Fruit fly (Drosophila melanogaster) whole organism, embryonic: ENCODE results near the gene CG31068.

Experiments
- B-H1 ChIP-seq: fragments of 200-800 bp; sonication (Bioruptor generic); IDR thresholded peaks from 3 replicates; pipeline ENCODE4 v1.3.6; 2022; ENCODE audit warnings: missing biosample characterization, missing genetic modification characterization
- Bdp1 ChIP-seq: fragments of 200-800 bp; sonication (Bioruptor generic); optimal IDR thresholded peaks from 3 replicates; lab custom pipeline; 2016; ENCODE audit warnings: missing biosample characterization, missing genetic modification characterization
- Bteb2 ChIP-seq: fragments of 200-800 bp; sonication (Bioruptor generic); optimal IDR thresholded peaks from 2 replicates; lab custom pipeline; 2016; ENCODE audit warnings: missing biosample characterization, missing genetic modification characterization
- CG10431 ChIP-seq: fragments of 200-800 bp; sonication (Bioruptor generic); optimal IDR thresholded peaks from 3 replicates; lab custom pipeline; 2018; ENCODE audit warnings: missing biosample characterization, mild to moderate bottlenecking, missing genetic modification characterization
- CG10462 ChIP-seq: fragments of 200-800 bp; sonication (Bioruptor generic); optimal IDR thresholded peaks from 2 replicates; lab custom pipeline; 2016; ENCODE audit warnings: missing biosample characterization, missing genetic modification characterization
- CG11093 ChIP-seq: fragments of 200-800 bp; sonication (Bioruptor generic); IDR thresholded peaks from 3 replicates; pipeline ENCODE4 v1.3.6; 2022; ENCODE audit warnings: missing biosample characterization, missing genetic modification characterization
- CG12299 ChIP-seq: fragments of 200-800 bp; sonication (Bioruptor generic); optimal IDR thresholded peaks from 2 replicates; lab custom pipeline; 2018; ENCODE audit warnings: missing biosample characterization, mild to moderate bottlenecking, missing genetic modification characterization
- CG14441 ChIP-seq: fragments of 200-800 bp; sonication (Bioruptor generic); IDR thresholded peaks from 2 replicates; pipeline ENCODE4 v1.3.6; 2022; ENCODE audit warnings: missing biosample characterization, missing genetic modification characterization
- CG15514 ChIP-seq: fragments of 200-800 bp; sonication (Bioruptor generic); optimal IDR thresholded peaks from 3 replicates; lab custom pipeline; 2017; ENCODE audit warnings: missing biosample characterization, missing genetic modification characterization, mild to moderate bottlenecking, moderate library complexity, missing genetic modification reagents
- CG17359 ChIP-seq: fragments of 200-800 bp; sonication (Bioruptor generic); optimal IDR thresholded peaks from 3 replicates; lab custom pipeline; 2018; ENCODE audit warnings: missing biosample characterization, mild to moderate bottlenecking, missing genetic modification characterization, moderate library complexity
- CG17829 ChIP-seq: fragments of 200-800 bp; optimal IDR thresholded peaks from 2 replicates; lab custom pipeline; 2019; ENCODE audit warnings: missing biosample characterization, mild to moderate bottlenecking, missing genetic modification characterization, moderate library complexity
- CG1792 ChIP-seq: fragments of 200-800 bp; sonication (Bioruptor generic); optimal IDR thresholded peaks from 2 replicates; lab custom pipeline; 2016; ENCODE audit warnings: missing biosample characterization, missing genetic modification characterization
- CG18619 ChIP-seq: fragments of 200-800 bp; sonication (Bioruptor generic); optimal IDR thresholded peaks from 3 replicates; lab custom pipeline; 2017; ENCODE audit warnings: missing biosample characterization, mild to moderate bottlenecking, missing genetic modification characterization
- CG2678 ChIP-seq: fragments of 200-800 bp; sonication (Bioruptor generic); optimal IDR thresholded peaks from 3 replicates; lab custom pipeline; 2019; ENCODE audit warnings: missing biosample characterization, mild to moderate bottlenecking, missing genetic modification characterization, moderate library complexity
- CG3726 ChIP-seq: fragments of 200-800 bp; sonication (Bioruptor generic); IDR thresholded peaks from 3 replicates; pipeline ENCODE4, ENCODE4 v1.3.6; 2022; ENCODE audit warnings: missing biosample characterization, missing genetic modification characterization
- CG4282 ChIP-seq: fragments of 200-800 bp; sonication (Bioruptor generic); optimal IDR thresholded peaks from 2 replicates; lab custom pipeline; 2016; ENCODE audit warnings: missing biosample characterization, missing genetic modification characterization
- CG8281 ChIP-seq: fragments of 200-800 bp; sonication (Bioruptor generic); optimal IDR thresholded peaks from 2 replicates; lab custom pipeline; 2018; ENCODE audit warnings: missing biosample characterization, mild to moderate bottlenecking, missing genetic modification characterization, moderate library complexity
- Dref ChIP-seq: fragments of 200-800 bp; sonication (Bioruptor generic); IDR thresholded peaks from 2 replicates; pipeline ENCODE4 v1.3.6; 2022; ENCODE audit warnings: missing biosample characterization, missing genetic modification characterization
- Eip74EF ChIP-seq, 2 experiments: fragments of 200-800 bp in 1 of 2; fragments of >200 bp in 1 of 2; sonication (Bioruptor generic) in 1 of 2; optimal IDR thresholded peaks; 2 replicates each; lab custom pipeline; 2017 to 2019; ENCODE audit warnings: missing biosample characterization in 2 of 2, missing genetic modification characterization in 2 of 2, mild to moderate bottlenecking in 1 of 2, moderate library complexity in 1 of 2
- GATAe ChIP-seq: fragments of 200-800 bp; sonication (Bioruptor generic); conservative IDR thresholded peaks from 2 replicates; pipeline ENCODE4 v1.3.6; 2022; ENCODE audit warnings: missing biosample characterization, missing genetic modification characterization
- Hey ChIP-seq: fragments of 200-800 bp; sonication (Bioruptor generic); optimal IDR thresholded peaks from 3 replicates; lab custom pipeline; 2018; ENCODE audit warnings: missing biosample characterization, mild to moderate bottlenecking, missing genetic modification characterization
- MBD-R2 ChIP-seq: fragments of 200-800 bp; sonication (Bioruptor generic); IDR thresholded peaks from 2 replicates; pipeline ENCODE4 v1.3.6; 2022; ENCODE audit warnings: missing biosample characterization, missing genetic modification characterization
- Med ChIP-seq: fragments of 200-800 bp; sonication (Bioruptor generic); peaks from one replicate; lab custom pipeline; 2016; ENCODE audit warnings: missing biosample characterization, missing genetic modification characterization, mild to moderate bottlenecking, inconsistent platforms, moderate library complexity
- Myb ChIP-seq: fragments of 200-800 bp; sonication (Bioruptor generic); optimal IDR thresholded peaks from 2 replicates; lab custom pipeline; 2016; ENCODE audit warnings: missing biosample characterization, missing genetic modification characterization
- NFAT ChIP-seq: fragments of 200-800 bp; sonication (Bioruptor generic); IDR thresholded peaks from 2 replicates; pipeline ENCODE4 v1.3.6; 2022; ENCODE audit warnings: missing biosample characterization, missing genetic modification characterization
- Optix ChIP-seq: fragments of 200-800 bp; sonication (Bioruptor generic); IDR thresholded peaks from 3 replicates; pipeline ENCODE4 v1.3.6; 2022; ENCODE audit warnings: missing biosample characterization, missing genetic modification characterization
- Pdp1 ChIP-seq, 2 experiments: fragments of 200-800 bp; sonication (Bioruptor generic); optimal IDR thresholded peaks; 3 replicates each; lab custom pipeline; 2016; ENCODE audit warnings: missing biosample characterization in 2 of 2, missing genetic modification characterization in 2 of 2, mild to moderate bottlenecking in 1 of 2, moderate library complexity in 1 of 2
- Scr ChIP-seq: fragments of 200-800 bp; sonication (Bioruptor generic); IDR thresholded peaks from 2 replicates; pipeline ENCODE4 v1.3.6; 2022; ENCODE audit warnings: missing biosample characterization, missing genetic modification characterization; ENCODE audit not compliant: partially characterized antibody
- Six4 ChIP-seq: fragments of 200-800 bp; sonication (Bioruptor generic); optimal IDR thresholded peaks from 2 replicates; lab custom pipeline; 2016; ENCODE audit warnings: missing biosample characterization, missing genetic modification characterization
- ab ChIP-seq: fragments of 200-800 bp; sonication (Bioruptor generic); optimal IDR thresholded peaks from 2 replicates; lab custom pipeline; 2016; ENCODE audit warnings: missing biosample characterization, missing genetic modification characterization
- bowl ChIP-seq: fragments of 200-800 bp; sonication (Bioruptor generic); IDR thresholded peaks from 2 replicates; pipeline ENCODE4 v1.3.6; 2022; ENCODE audit warnings: missing biosample characterization, missing genetic modification characterization
- esg ChIP-seq: fragments of 200-800 bp; sonication (Bioruptor generic); conservative IDR thresholded peaks from 2 replicates; pipeline ENCODE4 v1.3.6; 2022; ENCODE audit warnings: missing biosample characterization, missing genetic modification characterization
- ftz-f1 ChIP-seq: fragments of 200-800 bp; sonication (Bioruptor generic); optimal IDR thresholded peaks from 2 replicates; lab custom pipeline; 2016; ENCODE audit warnings: missing biosample characterization, missing genetic modification characterization
- ind ChIP-seq: fragments of 200-800 bp; sonication (Bioruptor generic); optimal IDR thresholded peaks from 3 replicates; lab custom pipeline; 2016; ENCODE audit warnings: missing biosample characterization, missing genetic modification characterization
- jigr1 ChIP-seq: fragments of 200-800 bp; sonication (Bioruptor generic); IDR thresholded peaks from 3 replicates; pipeline ENCODE4 v1.3.6; 2022; ENCODE audit warnings: missing biosample characterization, missing genetic modification characterization
- nerfin-1 ChIP-seq: fragments of 200-800 bp; sonication (Bioruptor generic); optimal IDR thresholded peaks from 3 replicates; lab custom pipeline; 2019; ENCODE audit warnings: missing biosample characterization, mild to moderate bottlenecking, missing genetic modification characterization, moderate library complexity
- nerfin-2 ChIP-seq: fragments of 200-800 bp; sonication (Bioruptor generic); IDR thresholded peaks from 2 replicates; pipeline ENCODE4 v1.3.6; 2022; ENCODE audit warnings: missing biosample characterization, missing genetic modification characterization; ENCODE audit not compliant: partially characterized antibody
- nmo ChIP-seq: fragments of 200-800 bp; sonication (Bioruptor generic); optimal IDR thresholded peaks from 2 replicates; lab custom pipeline; 2018; ENCODE audit warnings: missing biosample characterization, mild to moderate bottlenecking, missing genetic modification characterization, moderate library complexity
- nom ChIP-seq: fragments of 200-800 bp; sonication (Bioruptor generic); optimal IDR thresholded peaks from 2 replicates; lab custom pipeline; 2017; ENCODE audit warnings: missing biosample characterization, missing genetic modification characterization, mild to moderate bottlenecking, moderate library complexity, missing genetic modification reagents
- phol ChIP-seq: fragments of 200-800 bp; sonication (Bioruptor generic); optimal IDR thresholded peaks from 3 replicates; lab custom pipeline; 2018; ENCODE audit warnings: missing biosample characterization, mild to moderate bottlenecking, missing genetic modification characterization, moderate library complexity
- prd ChIP-seq, 3 experiments: fragments of >200 bp in 2 of 3; fragments of 200-800 bp in 1 of 3; sonication (Bioruptor generic) in 1 of 3; optimal IDR thresholded peaks in 2 of 3; IDR thresholded peaks in 1 of 3; 2 replicates in 2 of 3; 3 replicates in 1 of 3; pipeline versions ENCODE4 v1.3.6 to Lab custom; 2017 to 2022; ENCODE audit warnings: missing biosample characterization in 1 of 3, missing genetic modification characterization in 1 of 3
- psq ChIP-seq: fragments of 200-800 bp; sonication (Bioruptor generic); optimal IDR thresholded peaks from 2 replicates; lab custom pipeline; 2017; ENCODE audit warnings: missing biosample characterization, missing genetic modification characterization
- pzg ChIP-seq: fragments of 200-800 bp; sonication (Bioruptor generic); optimal IDR thresholded peaks from 3 replicates; lab custom pipeline; 2018; ENCODE audit warnings: missing biosample characterization, mild to moderate bottlenecking, missing genetic modification characterization, moderate library complexity
- salm ChIP-seq: fragments of 200-800 bp; sonication (Bioruptor generic); optimal IDR thresholded peaks from 2 replicates; lab custom pipeline; 2018; ENCODE audit warnings: missing biosample characterization, mild to moderate bottlenecking, missing genetic modification characterization
- schlank ChIP-seq: fragments of 200-800 bp; sonication (Bioruptor generic); optimal IDR thresholded peaks from 2 replicates; lab custom pipeline; 2018; ENCODE audit warnings: missing biosample characterization, mild to moderate bottlenecking, missing genetic modification characterization
- sens ChIP-seq: fragments of 200-800 bp; sonication (Bioruptor generic); peaks from one replicate; lab custom pipeline; 2016; ENCODE audit warnings: missing biosample characterization, missing genetic modification characterization
- sqz ChIP-seq: fragments of 200-800 bp; sonication (Bioruptor generic); optimal IDR thresholded peaks from 3 replicates; lab custom pipeline; 2018; ENCODE audit warnings: missing biosample characterization, mild to moderate bottlenecking, missing genetic modification characterization
- tll ChIP-seq, 2 experiments: fragments of 200-800 bp in 1 of 2; fragments of >200 bp in 1 of 2; sonication (Bioruptor generic) in 1 of 2; optimal IDR thresholded peaks; 2 replicates each; lab custom pipeline; 2017 to 2019; ENCODE audit warnings: missing biosample characterization in 2 of 2, missing genetic modification characterization in 2 of 2, mild to moderate bottlenecking in 1 of 2, moderate library complexity in 1 of 2
- ttk ChIP-seq: fragments of 200-800 bp; sonication (Bioruptor generic); IDR thresholded peaks from 2 replicates; pipeline ENCODE4 v2.1.2; 2022; ENCODE audit warnings: missing biosample characterization, missing genetic modification characterization
- zen ChIP-seq: fragments of 200-800 bp; sonication (Bioruptor generic); optimal IDR thresholded peaks from 3 replicates; lab custom pipeline; 2018; ENCODE audit warnings: missing biosample characterization, mild to moderate bottlenecking, missing genetic modification characterization, moderate library complexity
- zfh1 ChIP-seq: fragments of 200-800 bp; sonication (Bioruptor generic); IDR thresholded peaks from 3 replicates; pipeline ENCODE4 v1.3.6; 2022; ENCODE audit warnings: missing biosample characterization, missing genetic modification characterization

CG31068 gene

DNA sequence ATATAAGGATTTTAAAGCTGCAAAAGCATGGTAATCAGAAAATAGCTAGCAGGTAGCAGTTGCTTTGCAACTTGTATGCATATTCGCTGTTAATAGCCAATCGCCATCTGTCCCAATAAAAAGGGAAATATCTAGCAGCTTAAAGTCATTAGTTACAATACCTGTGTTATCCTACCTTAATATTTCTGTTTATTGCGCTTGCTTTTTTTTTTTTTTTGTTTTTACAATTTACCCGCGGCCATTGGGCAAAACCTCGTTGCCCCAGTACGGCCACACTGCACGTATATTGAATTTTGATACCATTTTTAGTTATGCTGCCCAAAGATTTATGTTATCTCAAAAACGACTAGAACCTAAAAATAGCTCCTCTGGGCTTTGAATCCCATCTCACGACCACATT, 38.7 kb downstream of the CG31068 start (continued):
- TF ChIP-seq NFAT (GFP tag; lab: Robert Waterston, UW) (no peak), schlank (tag; lab: Kevin White, UChicago) (no peak), nerfin-2 (no peak), nerfin-1 (tag; lab: Kevin White, UChicago) (no peak), MBD-R2 (GFP tag; lab: Robert Waterston, UW) (peak; percentile 52), Eip74EF (GFP tag; optimal IDR thresholded peaks at IDR 0.05; lab: Kevin White, UChicago) (no peak), CG3726 (GFP tag; lab: Robert Waterston, UW) (no peak), phol (tag; lab: Kevin White, UChicago) (peak; percentile 31), CG10462 (GFP tag; lab: Kevin White, UChicago) (no peak), jigr1 (no peak), CG2678 (tag; lab: Kevin White, UChicago) (no peak), sens (peak; percentile 72), CG11093 (GFP tag; lab: Robert Waterston, UW) (no peak), CG8281 (tag; lab: Kevin White, UChicago) (no peak), Scr (GFP tag; lab: Robert Waterston, UW) (no peak), CG14441 (GFP tag; lab: Robert Waterston, UW) (no peak), CG17829 (tag; lab: Kevin White, UChicago) (no peak), Six4 (GFP tag; lab: Kevin White, UChicago) (no peak), nom (GFP tag; lab: Kevin White, UChicago) (no peak), psq (GFP tag; lab: Kevin White, UChicago) (no peak), CG17359 (tag; lab: Kevin White, UChicago) (peak; percentile 36), sqz (GFP tag; lab: Kevin White, UChicago) (peak; percentile 32), Dref (no peak), nmo (GFP tag; lab: Kevin White, UChicago) (no peak), ttk (GFP tag; lab: Robert Waterston, UW) (no peak), pzg (GFP tag; lab: Kevin White, UChicago) (peak; percentile 7), Myb (GFP tag; lab: Kevin White, UChicago) (peak; percentile 23), ftz-f1 (GFP tag; lab: Kevin White, UChicago) (no peak), zen (tag; lab: Kevin White, UChicago) (no peak), CG4282 (GFP tag; lab: Kevin White, UChicago) (no peak), Optix (GFP tag; lab: Robert Waterston, UW) (no peak), CG10431 (no peak), Pdp1 (GFP tag; optimal IDR thresholded peaks at IDR 0.05; lab: Kevin White, UChicago) (no peak), prd (optimal IDR thresholded peaks at IDR 0.05; lab: Kevin White, UChicago) (no peak), prd (GFP tag; IDR thresholded peaks at IDR 0.05; lab: Robert Waterston, UW) (no peak), CG12299 (no peak), CG1792 (GFP tag; lab: Kevin White, UChicago) (no peak), zfh1 (GFP tag; lab: Robert Waterston, UW) (no peak), Bteb2 (GFP tag; lab: Kevin White, UChicago) (no peak), GATAe (GFP tag; lab: Robert Waterston, UW) (no peak), CG15514 (GFP tag; lab: Kevin White, UChicago) (peak; percentile 22), bowl (no peak), ab (GFP tag; lab: Kevin White, UChicago) (no peak), ind (no peak), Hey (no peak), B-H1 (GFP tag; lab: Robert Waterston, UW) (no peak), esg (GFP tag; lab: Robert Waterston, UW) (no peak), Bdp1 (no peak), salm (tag; lab: Kevin White, UChicago) (no peak), Med (GFP tag; lab: Kevin White, UChicago) (no peak), tll (GFP tag; optimal IDR thresholded peaks at IDR 0.05; lab: Kevin White, UChicago) (no peak), CG18619 (no peak)
